Worm (Caenorhabditis elegans) whole organism, late embryonic: Measurements from ENCODE around the gene nlp-56.

Experiments
- ama-1 ChIP-seq: fragments of 150-350 bp; optimal IDR thresholded peaks from 2 replicates; lab custom pipeline; 2014
- ceh-24 ChIP-seq: sonication (generic microtip); optimal IDR thresholded peaks from 2 replicates; lab custom pipeline; 2016; ENCODE audit warnings: mild to moderate bottlenecking, missing genetic modification characterization, missing compliant biosample characterization
- elt-2 ChIP-seq: sonication (generic microtip); optimal IDR thresholded peaks from 2 replicates; lab custom pipeline; 2016; ENCODE audit warnings: missing genetic modification reagents, missing genetic modification characterization, missing compliant biosample characterization
- hlh-30 ChIP-seq: sonication (generic microtip); optimal IDR thresholded peaks from 2 replicates; lab custom pipeline; 2017; ENCODE audit warnings: antibody characterized with exemption, missing genetic modification characterization, missing compliant biosample characterization; ENCODE audit not compliant: insufficient read depth
- nhr-11 ChIP-seq: fragments of 150-350 bp; optimal IDR thresholded peaks from 2 replicates; lab custom pipeline; 2014; ENCODE audit warnings: missing biosample characterization, missing genetic modification characterization

- TF ChIP-seq elt-2 (tag; lab: Kevin White, UChicago) (no peak), ceh-24 (no peak), nhr-11 (tag; lab: Kevin White, UChicago) (no peak), ama-1 (no peak), hlh-30 (no peak)
Observed at ce11 chrIV:14764719-14765173, 19.8 kb downstream of the nlp-56 start.
